Fruit fly (Drosophila melanogaster) ovary, adult (tissue): ENCODE results near the gene tll.

Experiments
- CG17801 ChIP-seq: fragments of 200-800 bp; optimal IDR thresholded peaks from 2 replicates; lab custom pipeline; 2019; ENCODE audit warnings: missing biosample characterization, mild to moderate bottlenecking, missing genetic modification characterization, moderate library complexity; ENCODE audit not compliant: partially characterized antibody

Gene tll

DNA sequence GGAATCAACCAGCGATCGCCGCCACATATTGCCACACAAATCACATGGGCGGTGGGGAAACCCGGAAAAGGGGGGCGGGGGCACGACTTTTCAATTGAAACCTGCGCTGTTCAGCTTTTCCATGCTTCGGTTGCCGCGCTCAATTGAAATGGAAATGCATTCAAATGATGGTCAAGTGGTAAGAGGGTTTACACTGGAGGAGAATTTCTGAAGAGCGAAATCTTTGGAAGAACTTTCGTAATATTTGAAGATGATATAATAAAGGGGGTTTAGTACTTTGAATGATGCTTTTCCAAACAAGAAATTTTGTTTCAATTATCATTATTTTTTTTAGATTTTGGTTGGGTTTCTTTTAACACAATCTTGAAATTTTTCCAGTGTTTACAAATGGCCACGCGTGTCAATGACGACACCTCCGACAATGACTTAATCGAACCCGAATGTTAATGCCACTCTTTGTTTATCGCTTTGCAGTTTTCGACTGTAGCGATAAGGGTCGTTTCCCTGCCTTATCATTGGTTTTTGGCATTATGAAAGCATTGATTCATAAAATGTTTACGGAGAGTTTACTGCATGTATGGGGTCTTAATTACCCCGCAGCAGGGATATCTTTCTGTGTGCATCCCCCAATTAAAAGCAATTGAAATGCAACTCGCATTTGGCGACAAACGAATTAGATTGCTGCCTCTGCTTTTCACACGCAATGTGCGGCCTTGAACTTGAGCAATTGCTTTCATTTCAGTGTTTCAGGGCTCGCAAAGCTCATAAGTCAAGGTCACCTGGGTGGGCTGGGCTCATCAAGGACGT, 39.5 kb upstream of the tll start:
- no peak for TF ChIP-seq CG17801 (GFP tag; lab: Kevin White, UChicago)

DNA sequence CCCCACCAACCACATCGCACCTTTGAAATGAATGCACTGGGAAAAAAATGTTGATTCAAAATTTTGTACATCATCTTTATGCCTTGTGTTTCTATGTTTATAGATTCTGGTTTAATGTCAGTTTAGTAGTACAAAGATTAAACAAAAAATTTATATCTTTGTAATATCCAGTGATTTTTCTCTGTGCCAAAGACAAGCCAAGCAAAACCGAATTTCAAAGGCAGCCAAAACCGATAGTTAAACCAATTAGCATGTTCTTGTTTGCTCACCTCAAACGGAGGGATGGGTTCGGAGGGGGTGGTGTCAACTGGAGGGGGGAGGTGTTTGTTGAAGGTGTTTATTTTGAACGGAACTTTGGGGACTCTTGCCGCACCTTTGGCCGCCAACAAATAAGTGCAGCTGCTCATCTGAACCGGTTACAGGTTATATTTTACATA, 38.2 kb upstream of the tll start:
- no peak for TF ChIP-seq CG17801 (GFP tag; lab: Kevin White, UChicago)

DNA sequence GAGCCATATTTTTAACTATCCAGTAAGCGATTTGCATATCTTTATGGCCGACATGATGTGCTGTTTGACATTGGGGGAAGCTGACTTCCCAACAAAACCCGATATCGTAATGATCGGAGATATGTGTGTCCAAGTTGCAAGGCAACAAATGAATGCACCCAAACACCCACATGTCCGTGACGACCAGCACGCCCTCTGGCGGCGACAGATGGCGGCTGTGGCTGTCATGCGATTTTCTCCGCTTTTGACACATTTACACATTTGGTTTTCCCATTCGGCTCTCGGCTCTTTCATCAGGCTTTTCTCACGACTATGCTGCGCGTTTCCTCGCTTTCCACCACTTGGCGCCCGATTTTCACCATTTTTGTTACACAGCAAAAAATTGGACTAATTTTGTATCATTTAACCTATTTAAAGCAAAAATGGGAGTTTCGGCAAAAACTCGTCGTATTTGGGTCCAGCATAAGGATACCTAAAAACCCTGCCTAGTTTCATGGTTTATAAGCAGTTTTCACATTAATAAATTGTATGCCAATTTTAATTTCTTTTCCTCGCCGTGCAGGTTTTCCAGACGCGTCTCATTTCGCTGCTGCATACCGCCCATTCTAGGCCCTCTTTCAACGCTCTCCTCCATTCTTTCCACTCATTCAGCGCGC, 37.4 kb upstream of the tll start:
- TF ChIP-seq CG17801 (GFP tag; lab: Kevin White, UChicago) = no peak

DNA sequence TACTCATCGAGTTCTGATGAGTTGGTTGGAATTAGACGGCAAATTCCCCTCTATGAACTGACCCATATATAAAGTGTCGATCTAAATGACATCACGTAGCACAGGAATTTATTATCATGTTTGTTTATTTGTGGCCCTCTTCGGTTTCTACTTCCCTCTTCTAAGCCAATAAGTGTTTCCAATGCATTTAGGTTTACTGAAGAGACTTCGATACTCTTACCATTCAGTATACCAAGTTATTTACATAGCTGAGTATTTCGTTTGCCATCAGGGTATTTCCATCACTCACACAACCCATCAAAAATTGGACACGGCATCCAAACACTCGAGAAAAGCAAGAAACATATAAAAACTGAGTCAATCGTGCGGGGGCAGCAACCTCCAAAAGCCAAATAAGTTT, 35.9 kb upstream of the tll start:
- TF ChIP-seq CG17801 (GFP tag; lab: Kevin White, UChicago) = no peak

DNA sequence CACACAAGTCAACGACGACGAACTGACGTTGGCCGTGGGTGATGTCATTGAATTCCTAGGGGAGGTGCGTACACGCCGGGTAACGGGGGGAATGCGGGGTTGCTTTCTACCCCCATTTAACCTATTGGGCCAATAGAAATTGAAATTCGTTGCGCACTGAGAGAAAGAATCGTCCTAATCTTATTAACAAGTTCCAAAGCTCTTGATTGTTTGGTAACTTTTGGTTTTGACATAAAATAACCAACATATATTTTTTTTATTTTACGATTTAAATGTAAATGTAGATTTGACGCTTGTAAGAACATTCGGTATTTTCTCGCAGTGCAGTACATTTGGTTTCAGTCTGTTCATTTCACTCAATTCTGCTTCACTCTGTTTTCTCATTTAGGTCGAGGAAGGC, 34.9 kb upstream of the tll start:
- peak; percentile 38 for TF ChIP-seq CG17801 (GFP tag; lab: Kevin White, UChicago)

DNA sequence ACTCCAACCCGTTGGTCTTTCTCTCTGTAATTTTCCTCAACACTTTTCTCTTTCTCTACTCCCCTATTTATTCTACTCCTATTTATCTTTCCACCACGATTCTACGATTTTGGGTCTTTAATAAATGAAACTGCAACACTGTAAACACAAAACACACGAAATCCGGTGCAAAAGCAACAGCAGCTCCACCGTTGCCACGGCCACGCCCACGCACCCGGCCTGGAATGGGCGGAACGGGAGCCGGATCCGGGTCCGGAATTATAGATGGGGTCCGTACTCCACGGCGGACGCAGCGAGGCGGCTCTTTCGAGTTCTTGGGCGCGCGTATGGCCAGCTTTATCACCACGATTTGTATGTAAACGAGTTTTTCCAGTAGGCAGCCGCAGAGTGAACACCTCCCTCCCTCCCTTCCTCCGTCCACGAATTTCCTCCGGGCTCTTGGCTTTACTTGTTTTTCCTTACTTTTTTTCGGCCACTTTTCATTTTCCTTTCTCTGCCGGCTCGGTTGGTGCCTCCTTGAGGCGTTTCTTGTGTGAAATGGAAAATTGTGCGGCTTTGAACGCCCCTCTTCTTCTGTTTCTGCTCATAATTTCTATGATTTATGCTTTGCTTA, 31.3 kb upstream of the tll start:
- TF ChIP-seq CG17801 (GFP tag; lab: Kevin White, UChicago) = no peak

DNA sequence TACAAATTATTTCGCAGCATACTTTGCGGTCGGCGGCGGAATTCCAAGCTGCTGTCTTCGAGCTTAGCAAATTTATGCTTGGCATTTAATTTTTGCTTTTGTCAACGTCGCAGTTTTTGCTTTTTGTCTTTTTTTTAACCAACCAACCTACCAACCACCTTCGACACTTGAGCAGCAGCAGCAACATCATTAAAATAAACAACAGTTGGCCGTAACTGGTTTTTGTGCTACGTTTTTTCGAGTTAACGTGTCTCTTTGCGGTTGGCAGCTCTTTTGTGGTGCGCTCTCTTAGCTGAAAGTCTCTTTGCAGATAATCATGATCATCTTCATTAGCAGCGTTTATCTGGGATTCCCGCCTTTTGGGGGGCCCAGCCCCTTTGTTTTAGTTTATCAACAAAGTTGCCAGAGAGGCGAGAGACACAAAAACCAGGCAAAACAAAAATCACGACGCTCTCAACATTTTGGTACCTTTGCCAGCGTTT, 30.1 kb upstream of the tll start:
- TF ChIP-seq CG17801 (GFP tag; lab: Kevin White, UChicago) = peak; percentile 90

DNA sequence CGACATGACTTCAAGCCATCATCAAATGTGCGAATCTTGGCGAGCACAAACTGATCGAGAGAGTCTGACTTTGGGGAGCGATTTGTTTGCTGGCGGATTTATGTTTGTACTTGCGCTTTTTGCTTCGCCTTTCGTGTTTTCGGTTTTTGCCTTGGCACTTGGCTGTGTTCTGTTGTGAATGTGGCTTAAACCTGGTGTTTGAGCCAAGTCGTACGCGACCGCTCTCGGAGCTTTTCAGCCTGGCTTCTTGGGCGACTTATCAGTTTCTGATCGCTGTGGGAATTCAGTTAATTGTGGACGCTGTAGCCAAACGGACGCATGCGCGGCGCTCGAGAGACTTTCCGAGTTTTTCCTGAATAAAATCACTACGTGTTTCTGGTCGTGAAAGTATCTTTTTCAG, 24.6 kb upstream of the tll start, which contains the start of gene CG15544:
CG15544 (plus strand) TSS at position 276 of the 400 bp plus-strand sequence.
- TF ChIP-seq CG17801 (GFP tag; lab: Kevin White, UChicago) = no peak

DNA sequence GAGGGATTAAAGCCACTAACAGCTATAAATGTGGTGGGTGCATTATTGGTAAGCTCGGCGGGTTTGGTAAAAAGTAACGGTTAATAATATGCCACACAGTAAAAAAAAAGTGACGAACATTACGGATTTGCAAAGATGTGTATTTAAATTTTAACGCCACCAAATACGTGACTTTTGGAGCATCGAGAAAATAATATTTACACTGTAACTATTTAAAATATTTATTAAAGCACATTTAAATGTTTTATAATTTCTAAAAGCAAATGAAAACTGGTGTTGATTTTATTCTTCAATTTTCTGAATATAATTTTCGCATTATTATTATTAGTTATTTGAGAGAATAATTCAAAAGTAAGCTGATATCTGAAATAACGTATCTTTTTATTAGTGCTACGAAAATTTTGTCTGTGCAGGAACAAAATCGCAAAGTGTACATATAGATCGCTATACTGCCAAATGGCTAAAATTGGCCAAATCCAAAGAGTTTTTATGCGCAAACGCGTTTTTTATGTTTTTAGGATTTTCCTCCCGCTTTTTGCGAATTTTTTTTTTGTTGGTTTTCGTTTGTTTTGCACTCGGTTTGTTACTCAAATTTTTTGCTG, 23.6 kb upstream of the tll start:
- no peak for TF ChIP-seq CG17801 (GFP tag; lab: Kevin White, UChicago)

DNA sequence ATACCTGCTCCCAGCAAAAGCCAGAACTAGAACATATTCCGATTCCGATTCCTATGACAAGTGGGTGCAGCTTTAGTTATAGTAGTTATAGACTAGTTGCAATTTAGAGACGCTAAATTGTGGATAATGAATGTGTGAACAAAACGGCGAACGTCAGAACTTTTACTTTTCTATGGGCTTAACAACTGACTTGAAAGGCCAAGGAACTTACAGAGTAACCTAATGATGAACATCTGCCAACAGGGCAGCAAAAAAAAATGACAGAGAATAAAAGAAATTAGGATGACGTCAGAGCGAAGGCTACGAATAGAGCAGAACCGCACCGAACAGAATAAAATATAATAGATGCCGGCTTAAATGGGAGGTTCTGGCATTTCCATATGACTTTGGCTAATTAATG, 20.0 kb upstream of the tll start:
- no peak for TF ChIP-seq CG17801 (GFP tag; lab: Kevin White, UChicago)

DNA sequence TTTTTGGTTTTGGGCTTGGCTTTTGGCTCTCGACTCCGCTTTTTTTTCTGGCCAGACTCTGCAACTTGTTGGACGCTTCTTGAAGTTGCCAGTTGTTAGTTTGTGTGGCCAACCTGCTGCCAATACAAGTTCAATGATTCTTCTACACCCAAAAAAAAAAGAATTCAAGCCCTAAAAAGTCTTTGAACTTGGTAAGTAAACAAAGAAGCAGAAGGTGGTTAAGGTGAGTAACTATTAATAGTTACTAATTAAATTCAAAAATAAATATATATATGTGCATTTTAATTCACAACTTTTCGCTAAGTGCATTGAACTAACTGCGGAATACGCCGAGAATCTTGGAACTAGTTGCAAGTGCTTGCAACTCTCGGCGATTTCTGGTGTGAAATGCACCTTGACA, 19.0 kb upstream of the tll start:
- no peak for TF ChIP-seq CG17801 (GFP tag; lab: Kevin White, UChicago)

DNA sequence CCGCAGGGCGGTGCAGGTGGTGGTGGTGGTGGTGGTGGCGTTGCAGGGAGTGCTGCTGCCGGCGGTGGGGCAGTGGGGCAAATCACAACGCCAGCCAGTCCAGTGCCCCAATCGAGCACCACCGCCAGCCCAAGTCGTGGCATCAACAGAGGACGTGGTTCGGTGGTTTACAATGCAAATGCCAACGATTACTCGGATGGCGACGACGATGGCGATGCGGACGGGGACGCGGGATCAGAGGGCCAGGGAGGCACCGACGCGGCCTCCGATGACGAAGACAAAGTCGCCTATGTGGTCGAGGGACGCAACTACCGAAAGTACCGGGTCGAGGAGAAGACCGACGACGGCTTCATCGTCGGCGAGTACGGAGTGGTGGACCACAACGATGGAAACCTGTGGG, 11.4 kb upstream of the tll start:
- no peak for TF ChIP-seq CG17801 (GFP tag; lab: Kevin White, UChicago)

DNA sequence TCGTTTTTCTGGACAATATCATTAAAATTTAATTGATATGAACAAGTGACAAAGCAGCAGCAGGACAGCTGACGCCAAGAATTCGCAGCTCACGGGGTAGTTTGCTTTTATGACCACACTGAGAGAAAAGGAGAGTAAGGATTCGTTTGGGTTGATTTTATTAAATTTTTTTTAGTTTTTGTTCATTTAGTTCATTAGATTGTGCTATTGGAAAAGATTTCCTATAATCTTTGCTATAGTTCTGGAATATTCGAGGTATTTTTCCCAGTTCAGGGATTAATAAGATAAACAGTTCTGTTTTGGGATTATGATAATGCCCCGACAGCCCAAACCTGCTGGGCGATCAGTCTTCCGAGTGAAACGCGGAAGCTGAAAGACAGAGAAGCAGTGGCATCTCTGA, 9.9 kb upstream of the tll start:
- no peak for TF ChIP-seq CG17801 (GFP tag; lab: Kevin White, UChicago)

DNA sequence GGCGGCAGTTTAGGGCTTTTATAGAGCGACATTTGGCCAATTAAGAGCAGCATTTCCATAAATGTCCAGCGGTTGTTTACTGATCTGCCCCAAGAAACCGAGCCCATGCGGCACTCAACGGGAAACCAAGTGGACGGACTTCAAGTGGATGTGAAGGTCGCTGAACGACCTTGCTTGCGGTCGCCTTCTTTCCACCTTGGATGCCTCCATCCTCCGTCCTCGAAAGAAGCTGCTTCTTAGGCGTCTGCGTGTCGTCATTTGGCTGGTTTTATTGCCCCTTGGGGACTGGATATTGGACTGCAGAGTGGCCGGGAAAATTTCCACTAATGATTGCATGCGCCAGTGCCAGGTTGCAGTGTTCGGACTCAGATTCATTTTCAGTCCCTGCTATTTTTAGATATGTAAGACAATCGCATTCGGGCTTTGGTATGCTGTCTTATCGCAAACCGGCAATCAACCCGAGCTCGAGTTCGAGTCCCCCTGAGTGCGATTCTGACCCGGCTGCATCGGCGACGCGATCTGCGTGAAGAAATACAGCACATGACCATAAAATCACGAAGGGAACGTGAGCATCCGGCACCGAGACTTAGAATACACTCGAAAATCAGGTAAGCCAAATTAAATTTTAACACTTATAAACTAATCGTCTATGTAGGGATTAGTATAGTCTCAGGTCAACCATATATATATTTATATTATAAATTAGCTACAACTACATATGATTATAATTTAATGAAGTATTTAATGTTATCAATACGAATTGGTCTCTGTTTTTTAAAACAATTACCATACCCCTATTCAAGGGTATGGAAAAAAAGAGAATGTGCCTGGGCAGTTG, 9.3 kb upstream of the tll start:
- no peak for TF ChIP-seq CG17801 (GFP tag; lab: Kevin White, UChicago)
